Fruit fly (Drosophila melanogaster) whole organism, pupa: Measurements from ENCODE around the gene CG10555.

Experiments
- CG10348 ChIP-seq: fragments of 200-800 bp; sonication (Bioruptor generic); IDR thresholded peaks from 2 replicates; pipeline ENCODE4 v1.3.6; 2022; ENCODE audit warnings: missing biosample characterization, missing genetic modification characterization
- CG15710 ChIP-seq: fragments of 200-800 bp; sonication (Bioruptor generic); optimal IDR thresholded peaks from 2 replicates; lab custom pipeline; 2018; ENCODE audit warnings: missing biosample characterization, mild to moderate bottlenecking, missing genetic modification characterization, moderate library complexity
- CG17806 ChIP-seq: fragments of 200-800 bp; sonication (Bioruptor generic); optimal IDR thresholded peaks from 2 replicates; lab custom pipeline; 2018; ENCODE audit warnings: missing biosample characterization, mild to moderate bottlenecking, missing genetic modification characterization, moderate library complexity
- CG8159 ChIP-seq: fragments of 200-800 bp; sonication (Bioruptor generic); optimal IDR thresholded peaks from 3 replicates; lab custom pipeline; 2018; ENCODE audit warnings: missing biosample characterization, mild to moderate bottlenecking, missing genetic modification characterization, moderate library complexity
- gl ChIP-seq: fragments of 200-800 bp; sonication (Bioruptor generic); optimal IDR thresholded peaks from 2 replicates; lab custom pipeline; 2018; ENCODE audit warnings: missing biosample characterization, mild to moderate bottlenecking, missing genetic modification characterization

dm6 chrX:8436656-8437284 is 38.0 kb downstream of the CG10555 start, which contains the start of gene CG1440:
- TF ChIP-seq CG17806 (tag; lab: Kevin White, UChicago) (peak; percentile 32), gl (no peak), CG15710 (tag; lab: Kevin White, UChicago) (peak; percentile 34), CG10348 (GFP tag; lab: Robert Waterston, UW) (no peak), CG8159 (tag; lab: Kevin White, UChicago) (no peak)
